Worm (Caenorhabditis elegans) whole organism, early embryonic: ENCODE results near the gene R11D1.4.

Source experiments
- ama-1 ChIP-seq: fragments of 150-350 bp; optimal IDR thresholded peaks from 2 replicates; lab custom pipeline; 2014
- ceh-13 ChIP-seq: fragments of 200-800 bp; sonication (Bioruptor generic); optimal IDR thresholded peaks from 2 replicates; lab custom pipeline; 2018; ENCODE audit warnings: mild to moderate bottlenecking, missing genetic modification characterization, missing compliant biosample characterization
- ceh-36 ChIP-seq: sonication (generic microtip); optimal IDR thresholded peaks from 2 replicates; lab custom pipeline; 2016; ENCODE audit warnings: missing genetic modification characterization, inconsistent platforms, missing compliant biosample characterization
- flt-1 ChIP-seq: fragments of 200-800 bp; sonication (Bioruptor generic); IDR thresholded peaks from 2 replicates; pipeline ENCODE4 v1.3.6; 2022; ENCODE audit warnings: missing genetic modification characterization, missing compliant biosample characterization
- hmbx-1 ChIP-seq: sonication (generic microtip); optimal IDR thresholded peaks from 2 replicates; lab custom pipeline; 2016; ENCODE audit warnings: mild to moderate bottlenecking, missing genetic modification characterization, missing compliant biosample characterization
- hmg-4 ChIP-seq: fragments of 200-800 bp; sonication (Bioruptor generic); optimal IDR thresholded peaks from 2 replicates; lab custom pipeline; 2018; ENCODE audit warnings: mild to moderate bottlenecking, missing genetic modification characterization, missing compliant biosample characterization
- hnd-1 ChIP-seq: sonication (generic microtip); optimal IDR thresholded peaks from 2 replicates; lab custom pipeline; 2016; ENCODE audit warnings: missing genetic modification characterization, missing compliant biosample characterization
- scrt-1 ChIP-seq: fragments of 200-800 bp; sonication (Bioruptor generic); IDR thresholded peaks from 2 replicates; pipeline ENCODE4 v1.3.6; 2022; ENCODE audit warnings: missing genetic modification characterization, missing compliant biosample characterization
- sea-1 ChIP-seq: fragments of 200-800 bp; sonication (Bioruptor generic); conservative IDR thresholded peaks from 2 replicates; pipeline ENCODE4 v1.3.6; 2022; ENCODE audit warnings: missing genetic modification characterization, missing compliant biosample characterization
- tbx-11 ChIP-seq: fragments of 200-800 bp; sonication (Bioruptor generic); IDR thresholded peaks from 2 replicates; pipeline ENCODE4 v1.3.6; 2022; ENCODE audit warnings: missing genetic modification characterization, missing compliant biosample characterization
- tra-4 ChIP-seq: sonication (generic microtip); optimal IDR thresholded peaks from 2 replicates; lab custom pipeline; 2017; ENCODE audit warnings: missing genetic modification characterization, missing compliant biosample characterization

DNA sequence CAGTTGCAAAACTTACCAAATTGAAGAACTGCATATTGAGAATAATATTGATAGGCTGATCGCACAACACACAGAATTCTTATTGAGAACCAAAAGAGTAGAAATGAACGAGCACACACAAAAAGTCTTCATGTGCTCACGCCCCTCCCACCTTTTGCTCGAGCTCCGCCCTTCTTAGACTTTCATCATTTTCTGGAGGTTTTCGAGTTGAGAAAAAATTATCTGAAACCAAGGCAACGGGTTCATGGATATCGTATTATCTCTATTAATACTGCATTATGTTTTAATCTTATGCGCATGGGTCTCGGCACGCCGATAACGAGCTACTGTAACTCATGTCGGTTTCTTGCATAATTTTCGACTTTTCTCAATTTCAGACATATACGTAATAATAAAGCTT is 11.9 kb upstream of the R11D1.4 start, which contains the start of gene R11D1.12:
- TF ChIP-seq hnd-1 (tag; lab: Kevin White, UChicago) = no peak
- no peak for TF ChIP-seq ceh-36 (tag; lab: Kevin White, UChicago)
- TF ChIP-seq hmg-4 (GFP tag; lab: Kevin White, UChicago) = no peak
- no peak for TF ChIP-seq ama-1 (lab: Kevin White, UChicago)
- no peak for TF ChIP-seq flt-1 (GFP tag; lab: Robert Waterston, UW)
- TF ChIP-seq scrt-1 (GFP tag; lab: Robert Waterston, UW) = no peak
- no peak for TF ChIP-seq sea-1 (GFP tag; lab: Robert Waterston, UW)
- no peak for TF ChIP-seq tbx-11 (GFP tag; lab: Robert Waterston, UW)
- no peak for TF ChIP-seq hmbx-1
- TF ChIP-seq ceh-13 = no peak
- TF ChIP-seq tra-4 (tag; lab: Kevin White, UChicago) = no peak
